Fruit fly (Drosophila melanogaster): ENCODE measurements around the gene CG42762.

CG42762 gene

DNA sequence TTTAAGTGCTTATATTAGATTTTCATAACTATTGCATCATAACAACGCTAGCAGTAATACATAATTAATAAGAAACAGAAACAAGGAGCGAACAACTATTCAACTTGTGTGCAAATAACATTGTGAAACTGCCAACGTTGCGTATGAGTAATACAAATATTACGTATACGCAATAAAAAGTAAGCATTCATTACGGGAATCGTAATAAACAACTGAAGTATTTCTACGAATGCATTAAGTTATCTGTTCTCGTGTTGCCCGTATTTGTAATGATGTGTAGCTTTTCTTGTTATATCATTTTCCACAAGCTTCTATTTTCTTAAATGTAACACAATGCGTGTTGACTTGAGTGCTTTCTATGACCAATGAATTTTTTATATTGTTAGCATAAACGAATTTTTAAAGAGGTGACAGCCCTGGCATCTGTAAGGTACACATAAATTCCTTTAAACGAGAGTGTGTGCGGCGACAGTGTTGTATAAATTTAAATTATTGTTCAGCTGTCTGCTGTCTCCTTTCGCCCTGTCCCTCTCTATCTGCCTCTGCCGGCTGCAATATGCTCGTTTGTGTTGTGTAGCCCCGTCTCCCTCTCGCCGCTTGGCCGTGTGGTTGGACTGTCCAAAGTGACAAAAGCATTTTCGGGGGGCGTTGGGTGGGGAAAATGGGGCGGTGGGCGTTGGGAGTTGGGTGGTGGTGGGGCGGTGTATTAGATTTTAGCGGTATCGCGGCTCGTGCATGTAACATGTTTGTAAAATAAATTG lies 44.1 kb downstream of the CG42762 start (continued):
- TF ChIP-seq Bgb (GFP tag; IDR thresholded peaks at IDR 0.05; ENCODE audit: partially characterized antibody) (0 out of 2 replicates have a peak, but pooled peaks have one; percentile 25), CG10321 (GFP tag; IDR thresholded peaks at IDR 0.05) (peak; percentile 81), Ravus (GFP tag; IDR thresholded peaks at IDR 0.05) (no peak), CG31388 (GFP tag; optimal IDR thresholded peaks at IDR 0.05) (no peak), CG13624 (GFP tag; optimal IDR thresholded peaks at IDR 0.05) (no peak), chif (GFP tag; optimal IDR thresholded peaks at IDR 0.05) (peak in 1 of 2 experiments; percentile 4), Ada2b (GFP tag; IDR thresholded peaks at IDR 0.05) (no peak), Hmr (GFP tag; optimal IDR thresholded peaks at IDR 0.05) (no peak), otp (GFP tag; IDR thresholded peaks at IDR 0.05) (0 out of 3 replicates have a peak, but pooled peaks have one; percentile 23), CG15269 (tag; optimal IDR thresholded peaks at IDR 0.05) (no peak), mld (GFP tag; IDR thresholded peaks at IDR 0.05; ENCODE audit: partially characterized antibody) (no peak), HLHmδ (GFP tag; optimal IDR thresholded peaks at IDR 0.05) (no peak), tgo (GFP tag; IDR thresholded peaks at IDR 0.05) (no peak), CG7987 (GFP tag; optimal IDR thresholded peaks at IDR 0.05) (peak; percentile 7), tio (GFP tag; optimal IDR thresholded peaks at IDR 0.05) (peak; percentile 23), YL-1 (GFP tag; optimal IDR thresholded peaks at IDR 0.05) (no peak), CG34376 (GFP tag; optimal IDR thresholded peaks at IDR 0.05) (no peak), gsb-n (tag; optimal IDR thresholded peaks at IDR 0.05) (no peak), sob (GFP tag; IDR thresholded peaks at IDR 0.05) (no peak), CG12769 (tag; optimal IDR thresholded peaks at IDR 0.05) (peak; percentile 66), CG17612 (GFP tag; IDR thresholded peaks at IDR 0.05) (no peak), CG11456 (GFP tag; IDR thresholded peaks at IDR 0.05) (0 out of 3 replicates have a peak, but pooled peaks have one; percentile 70), so (GFP tag; IDR thresholded peaks at IDR 0.05) (peak; percentile 57; the same call in 1 of the 3 replicates), Hr39 (optimal IDR thresholded peaks at IDR 0.05) (peak; percentile 42), CG2889 (GFP tag; IDR thresholded peaks at IDR 0.05) (no peak), Oaz (GFP tag; IDR thresholded peaks at IDR 0.05) (0 out of 2 replicates have a peak, but pooled peaks have one; percentile 20), pho (GFP tag; optimal IDR thresholded peaks at IDR 0.05) (no peak), Neu2 (GFP tag; optimal IDR thresholded peaks at IDR 0.05; ENCODE audit: borderline replicate concordance) (no peak), CG5180 (GFP tag; optimal IDR thresholded peaks at IDR 0.05) (no peak), Sry-β (GFP tag; optimal IDR thresholded peaks at IDR 0.05) (no peak), CG1529 (GFP tag; optimal IDR thresholded peaks at IDR 0.05) (no peak), ase (GFP tag; IDR thresholded peaks at IDR 0.05) (no peak), maf-S (GFP tag; optimal IDR thresholded peaks at IDR 0.05) (no peak), Hr51 (GFP tag; optimal IDR thresholded peaks at IDR 0.05) (no peak), pnt (GFP tag; optimal IDR thresholded peaks at IDR 0.05) (no peak), Atf3 (GFP tag; optimal IDR thresholded peaks at IDR 0.05) (no peak), wek (GFP tag; optimal IDR thresholded peaks at IDR 0.05) (no peak), Jarid2 (GFP tag; optimal IDR thresholded peaks at IDR 0.05) (no peak), CG17186 (GFP tag; optimal IDR thresholded peaks at IDR 0.05) (no peak), sug (tag; optimal IDR thresholded peaks at IDR 0.05) (no peak), cg (GFP tag; optimal IDR thresholded peaks at IDR 0.05) (peak; percentile 55), Spps (tag; optimal IDR thresholded peaks at IDR 0.05) (no peak), Fer3 (tag; optimal IDR thresholded peaks at IDR 0.05) (no peak), CG8281 (tag; optimal IDR thresholded peaks at IDR 0.05) (no peak), hb (GFP tag; IDR thresholded peaks at IDR 0.05; ENCODE audit: partially characterized antibody) (no peak), crol (GFP tag; IDR thresholded peaks at IDR 0.05) (peak; percentile 97), D19A (tag; optimal IDR thresholded peaks at IDR 0.05) (no peak), Taf1 (GFP tag; IDR thresholded peaks at IDR 0.05) (no peak), CG6254 (GFP tag; optimal IDR thresholded peaks at IDR 0.05) (no peak)
